Fruit fly (Drosophila melanogaster): ENCODE data around the gene Nnk.
A peak's percentile ranks its signal among the peaks of the same experiment; 100 is the strongest.

Gene Nnk

DNA sequence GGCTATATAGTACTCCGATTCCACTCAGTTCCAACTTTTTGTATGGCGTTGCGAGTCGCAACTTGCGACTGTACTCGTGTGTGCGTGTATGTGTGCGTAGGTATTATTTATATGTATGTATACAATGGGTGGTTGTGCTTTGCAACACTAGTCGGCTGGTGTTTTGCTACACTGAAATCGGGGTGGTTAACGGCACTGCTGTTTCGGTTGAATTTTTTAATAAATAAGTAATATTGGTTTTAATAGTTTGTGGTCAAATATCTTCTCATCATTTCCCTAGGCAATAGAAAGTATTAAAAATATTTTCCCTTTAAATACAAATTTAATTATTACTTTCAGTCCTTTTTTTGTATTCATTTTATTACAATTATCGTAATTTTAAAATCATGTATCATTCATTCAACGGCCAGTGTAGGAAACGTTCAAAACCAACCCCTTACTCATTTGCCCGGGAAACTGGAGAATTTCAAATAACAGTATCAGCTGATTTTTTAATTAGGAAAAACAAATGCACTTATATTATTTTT, 6.8 kb downstream of the Nnk start, which contains the start of gene CG7379 (continued):
- peak; percentile 73 for TF ChIP-seq CG10366 (GFP tag; IDR thresholded peaks at IDR 0.05)
- TF ChIP-seq CG3726 (GFP tag; IDR thresholded peaks at IDR 0.05): no peak
- TF ChIP-seq Atf3 (GFP tag; optimal IDR thresholded peaks at IDR 0.05): peak; percentile 64
- TF ChIP-seq CG8765 (GFP tag; IDR thresholded peaks at IDR 0.05): peak; percentile 45
- peak; percentile 82 for TF ChIP-seq CG10654 (GFP tag; optimal IDR thresholded peaks at IDR 0.05)
- peak; percentile 75 for TF ChIP-seq CG13775 (GFP tag; optimal IDR thresholded peaks at IDR 0.05)
- TF ChIP-seq Meics (GFP tag; optimal IDR thresholded peaks at IDR 0.05): peak; percentile 76
- TF ChIP-seq CG10543 (GFP tag; optimal IDR thresholded peaks at IDR 0.05): peak; percentile 92
- TF ChIP-seq Mad (GFP tag; optimal IDR thresholded peaks at IDR 0.05): peak; percentile 83
- TF ChIP-seq CG12155 (GFP tag; optimal IDR thresholded peaks at IDR 0.05): peak; percentile 89
- TF ChIP-seq toy (GFP tag; IDR thresholded peaks at IDR 0.05): no peak
- peak; percentile 17 for TF ChIP-seq odd (GFP tag; optimal IDR thresholded peaks at IDR 0.05)
- TF ChIP-seq Sox100B (GFP tag; optimal IDR thresholded peaks at IDR 0.05): peak; percentile 80
- TF ChIP-seq Hr78 (GFP tag; optimal IDR thresholded peaks at IDR 0.05): no peak
- no peak for TF ChIP-seq CG43689 (GFP tag; IDR thresholded peaks at IDR 0.05)
- peak; percentile 62 for TF ChIP-seq CG11398 (GFP tag; optimal IDR thresholded peaks at IDR 0.05)
- peak; percentile 78 for TF ChIP-seq CG32767 (GFP tag; IDR thresholded peaks at IDR 0.05)
- TF ChIP-seq ftz-f1 (GFP tag; optimal IDR thresholded peaks at IDR 0.05): peak; percentile 66
- TF ChIP-seq gsb (GFP tag; IDR thresholded peaks at IDR 0.05): peak; percentile 60; the same call in 1 of the 2 replicates
- TF ChIP-seq CG8359 (GFP tag; optimal IDR thresholded peaks at IDR 0.05; ENCODE audit: borderline replicate concordance): no peak
- TF ChIP-seq CG2712 (tag; optimal IDR thresholded peaks at IDR 0.05): peak; percentile 75
- peak; percentile 80 for TF ChIP-seq ssp (GFP tag; IDR thresholded peaks at IDR 0.05)
- no peak for TF ChIP-seq corto (GFP tag; optimal IDR thresholded peaks at IDR 0.05)
- peak; percentile 62 for TF ChIP-seq exex (tag; optimal IDR thresholded peaks at IDR 0.05)
- TF ChIP-seq Myb (GFP tag; optimal IDR thresholded peaks at IDR 0.05): peak; percentile 84
- peak; percentile 77 for TF ChIP-seq CG1602 (GFP tag; optimal IDR thresholded peaks at IDR 0.05)
- peak; percentile 81 for TF ChIP-seq nmo (GFP tag; optimal IDR thresholded peaks at IDR 0.05)
- peak; percentile 68 for TF ChIP-seq Side (GFP tag; optimal IDR thresholded peaks at IDR 0.05)
- TF ChIP-seq bab2 (GFP tag; optimal IDR thresholded peaks at IDR 0.05): peak; percentile 88
- TF ChIP-seq CG7271 (tag; optimal IDR thresholded peaks at IDR 0.05): peak; percentile 41
- 0 out of 2 replicates have a peak, but pooled peaks have one; percentile 26 for TF ChIP-seq CG10959 (GFP tag; IDR thresholded peaks at IDR 0.05)
- peak; percentile 81 for TF ChIP-seq dysf (GFP tag; IDR thresholded peaks at IDR 0.05)
- TF ChIP-seq D19B (GFP tag; optimal IDR thresholded peaks at IDR 0.05): peak; percentile 70
- no peak for TF ChIP-seq CG10565 (GFP tag; optimal IDR thresholded peaks at IDR 0.05)
- TF ChIP-seq bcd (GFP tag; optimal IDR thresholded peaks at IDR 0.05): peak; percentile 85
- peak; percentile 77 for TF ChIP-seq CG16863 (GFP tag; optimal IDR thresholded peaks at IDR 0.05)
- TF ChIP-seq CG30020 (tag; optimal IDR thresholded peaks at IDR 0.05): peak; percentile 70
- TF ChIP-seq so (GFP tag; IDR thresholded peaks at IDR 0.05): no peak; the same call in 2 of the 3 replicates
- TF ChIP-seq Elba2 (GFP tag; optimal IDR thresholded peaks at IDR 0.05): peak; percentile 69
- TF ChIP-seq CG17568 (GFP tag; optimal IDR thresholded peaks at IDR 0.05): no peak
- peak; percentile 71 for TF ChIP-seq CG6765 (GFP tag; optimal IDR thresholded peaks at IDR 0.05)
- TF ChIP-seq tup (GFP tag; optimal IDR thresholded peaks at IDR 0.05): peak; percentile 86
- peak; percentile 88 for TF ChIP-seq tin (GFP tag; optimal IDR thresholded peaks at IDR 0.05)
- TF ChIP-seq CG13123 (GFP tag; optimal IDR thresholded peaks at IDR 0.05): peak; percentile 51
- peak; percentile 62; the same call in 1 of the 3 replicates for TF ChIP-seq CG2199 (GFP tag; IDR thresholded peaks at IDR 0.05)
- TF ChIP-seq crc (GFP tag; optimal IDR thresholded peaks at IDR 0.05): peak; percentile 47
- TF ChIP-seq dmrt99B (tag; optimal IDR thresholded peaks at IDR 0.05): peak; percentile 64
- peak; percentile 91 for TF ChIP-seq ind (GFP tag; optimal IDR thresholded peaks at IDR 0.05)
- TF ChIP-seq CG15696 (tag; optimal IDR thresholded peaks at IDR 0.05): peak; percentile 32
- peak; percentile 68 for TF ChIP-seq da (GFP tag; optimal IDR thresholded peaks at IDR 0.05)
- peak; percentile 70; the same call in 2 of the 3 replicates for TF ChIP-seq CG11560 (tag; IDR thresholded peaks at IDR 0.05)
